Worm (Caenorhabditis elegans) whole organism, young adult: ENCODE measurements around the gene col-33.

Source experiments
- F22D6.2 ChIP-seq: sonication (generic microtip); optimal IDR thresholded peaks from 2 replicates; lab custom pipeline; 2016; ENCODE audit warnings: mild to moderate bottlenecking, missing genetic modification characterization, missing compliant biosample characterization
- F57A8.1 ChIP-seq: fragments of 200-800 bp; sonication (Bioruptor generic); optimal IDR thresholded peaks from 2 replicates; lab custom pipeline; 2018; ENCODE audit warnings: mild to moderate bottlenecking, missing genetic modification characterization, moderate library complexity, missing compliant biosample characterization
- ama-1 ChIP-seq, 3 experiments: fragments of 150-350 bp in 1 of 3; sonication (generic microtip) in 2 of 3; optimal IDR thresholded peaks; 2 replicates each; lab custom pipeline; 2014 to 2018; ENCODE audit warnings: missing biosample characterization in 2 of 3, missing genetic modification characterization in 2 of 3, missing genetic modification reagents in 2 of 3
- mxl-1 ChIP-seq: sonication (generic microtip); optimal IDR thresholded peaks from 2 replicates; lab custom pipeline; 2016; ENCODE audit warnings: missing genetic modification characterization, missing compliant biosample characterization
- nhr-80 ChIP-seq: sonication (generic microtip); optimal IDR thresholded peaks from 2 replicates; lab custom pipeline; 2016; ENCODE audit warnings: missing genetic modification characterization, missing compliant biosample characterization
- pha-4 ChIP-seq: fragments of 150-350 bp; sonication (generic microtip); optimal IDR thresholded peaks from 2 replicates; lab custom pipeline; 2014; ENCODE audit warnings: missing biosample characterization, missing genetic modification reagents, missing genetic modification characterization
- sdz-38 ChIP-seq: sonication (generic microtip); optimal IDR thresholded peaks from 2 replicates; lab custom pipeline; 2016; ENCODE audit warnings: missing genotype, missing genetic modification characterization, missing compliant biosample characterization
- snpc-4 ChIP-seq, 5 experiments: fragments of 150-350 bp in 1 of 5; sonication (generic microtip) in 4 of 5; optimal IDR thresholded peaks; 2 replicates each; lab custom pipeline; 2014 to 2018; ENCODE audit warnings: missing genetic modification characterization in 5 of 5, missing biosample characterization in 3 of 5, antibody characterized with exemption in 2 of 5, mild to moderate bottlenecking in 2 of 5, missing compliant biosample characterization in 2 of 5, missing genotype in 2 of 5, moderate library complexity in 2 of 5, missing genetic modification reagents in 1 of 5

DNA sequence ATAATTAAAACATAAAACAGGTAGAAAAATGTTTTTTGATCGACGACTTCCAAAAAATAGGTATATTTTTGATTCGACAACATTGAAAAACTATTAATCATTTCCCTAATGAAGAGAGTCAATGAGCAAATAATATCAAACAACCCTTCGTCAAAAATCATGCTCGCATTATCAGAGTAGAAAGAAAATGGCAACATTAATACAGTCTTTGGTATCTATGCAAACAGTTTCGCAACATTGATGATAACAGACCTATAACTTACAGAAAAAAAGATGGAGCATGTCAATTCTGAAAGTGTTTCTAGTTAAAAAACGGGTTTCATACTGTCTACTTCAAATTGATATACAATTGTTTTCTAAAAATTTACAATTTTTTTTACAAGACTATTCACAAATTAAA lies 21.9 kb downstream of the col-33 start:
- TF ChIP-seq F57A8.1 (GFP tag; lab: Kevin White, UChicago), result no peak
- no peak for TF ChIP-seq F22D6.2 (tag; lab: Kevin White, UChicago)
- TF ChIP-seq sdz-38 (tag; lab: Kevin White, UChicago), result no peak
- TF ChIP-seq mxl-1 (tag; lab: Kevin White, UChicago), result no peak
- TF ChIP-seq pha-4 (tag; lab: Kevin White, UChicago), result no peak
- TF ChIP-seq snpc-4 (GFP tag; optimal IDR thresholded peaks at IDR 0.05; lab: Kevin White, UChicago), result no peak
- TF ChIP-seq snpc-4 (tag; optimal IDR thresholded peaks at IDR 0.05; lab: Kevin White, UChicago), result no peak
- peak; percentile 75 for TF ChIP-seq nhr-80
- TF ChIP-seq ama-1 (optimal IDR thresholded peaks at IDR 0.05; lab: Kevin White, UChicago), result no peak
- no peak for TF ChIP-seq ama-1 (GFP tag; optimal IDR thresholded peaks at IDR 0.05; lab: Kevin White, UChicago)
